Worm (Caenorhabditis elegans) whole organism, L4 larva: ENCODE measurements around the gene dsb-3.

Source experiments
- ceh-82 ChIP-seq: sonication (generic microtip); optimal IDR thresholded peaks from 2 replicates; lab custom pipeline; 2017; ENCODE audit warnings: missing biosample characterization, missing genetic modification characterization
- ces-1 ChIP-seq: fragments of 150-350 bp; sonication (generic microtip); optimal IDR thresholded peaks from 4 replicates; lab custom pipeline; 2014; ENCODE audit warnings: missing biosample characterization, missing genetic modification reagents, missing genetic modification characterization
- lin-39 ChIP-seq: fragments of 150-350 bp; optimal IDR thresholded peaks from 2 replicates; lab custom pipeline; 2014; ENCODE audit warnings: missing biosample characterization, missing genetic modification reagents, missing genetic modification characterization
- nhr-28 ChIP-seq: fragments of 150-350 bp; optimal IDR thresholded peaks from 2 replicates; lab custom pipeline; 2014; ENCODE audit warnings: missing biosample characterization, missing genetic modification characterization
- sdz-12 ChIP-seq: fragments of 200-800 bp; sonication (Bioruptor generic); optimal IDR thresholded peaks from 2 replicates; lab custom pipeline; 2018; ENCODE audit warnings: mild to moderate bottlenecking, missing genetic modification characterization, missing compliant biosample characterization
- unc-62 ChIP-seq, 3 experiments: fragments of 150-350 bp in 1 of 3; sonication (generic microtip); optimal IDR thresholded peaks in 2 of 3; peaks in 1 of 3; 1 replicate in 1 of 3; 2 replicates in 2 of 3; lab custom pipeline; 2014 to 2017; ENCODE audit warnings: missing biosample characterization in 3 of 3, missing genetic modification characterization in 3 of 3, missing genetic modification reagents in 3 of 3, missing genotype in 1 of 3
- zag-1 ChIP-seq: fragments of 150-350 bp; optimal IDR thresholded peaks from 2 replicates; lab custom pipeline; 2014; ENCODE audit warnings: missing biosample characterization, missing genetic modification characterization

DNA sequence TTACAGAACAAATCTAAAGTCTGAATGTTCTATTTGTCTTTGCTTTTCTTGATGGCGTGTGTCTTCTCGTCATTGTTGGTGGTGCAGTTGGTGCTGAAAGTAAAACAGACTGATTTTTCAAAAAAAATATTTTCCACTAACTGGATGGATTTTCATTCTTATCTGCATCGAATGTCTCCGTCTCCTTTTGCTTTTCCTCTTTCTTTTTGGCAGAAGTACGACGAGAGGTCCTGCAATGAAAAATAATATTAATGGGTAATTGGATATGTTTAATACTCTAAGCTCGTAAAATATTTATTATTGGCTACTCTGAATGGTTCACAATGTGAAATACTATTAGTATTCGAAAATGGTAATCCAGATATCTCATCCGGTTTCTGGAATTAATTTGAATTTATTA lies 690 bp upstream of the dsb-3 start, which contains the start of gene del-7:
- TF ChIP-seq unc-62 (GFP tag; optimal IDR thresholded peaks at IDR 0.05 in 1 of 2; lab: Kevin White, UChicago) = no peak
- TF ChIP-seq unc-62 (tag; optimal IDR thresholded peaks at IDR 0.05; lab: Kevin White, UChicago) = no peak
- no peak for TF ChIP-seq nhr-28
- TF ChIP-seq sdz-12 (GFP tag; lab: Kevin White, UChicago) = no peak
- TF ChIP-seq ceh-82 = no peak
- no peak for TF ChIP-seq lin-39 (tag; lab: Kevin White, UChicago)
- TF ChIP-seq ces-1 = no peak
- TF ChIP-seq zag-1 (tag; lab: Kevin White, UChicago) = no peak
